Worm (Caenorhabditis elegans) whole organism, late embryonic: ENCODE data around the gene ska-3.

Experiments
- C08G9.2 ChIP-seq: sonication (generic microtip); optimal IDR thresholded peaks from 2 replicates; lab custom pipeline; 2016; ENCODE audit warnings: mild to moderate bottlenecking, missing genetic modification characterization, moderate library complexity, missing compliant biosample characterization
- C38D4.7 ChIP-seq: fragments of 200-800 bp; sonication (Bioruptor generic); optimal IDR thresholded peaks from 2 replicates; lab custom pipeline; 2018; ENCODE audit warnings: mild to moderate bottlenecking, missing genetic modification characterization, moderate library complexity, missing compliant biosample characterization
- F13H6.1 ChIP-seq: sonication (generic microtip); optimal IDR thresholded peaks from 2 replicates; lab custom pipeline; 2016; ENCODE audit warnings: missing genetic modification characterization, missing compliant biosample characterization
- K02D7.2 ChIP-seq: sonication (generic microtip); optimal IDR thresholded peaks from 2 replicates; lab custom pipeline; 2017; ENCODE audit warnings: mild to moderate bottlenecking, missing genetic modification characterization, missing compliant biosample characterization
- K09A11.1 ChIP-seq: sonication (generic microtip); optimal IDR thresholded peaks from 2 replicates; lab custom pipeline; 2017; ENCODE audit warnings: antibody characterized with exemption, mild to moderate bottlenecking, missing genetic modification characterization, missing compliant biosample characterization; ENCODE audit not compliant: insufficient read depth
- ahr-1 ChIP-seq: sonication (generic microtip); optimal IDR thresholded peaks from 2 replicates; lab custom pipeline; 2016; ENCODE audit warnings: missing genetic modification characterization, missing compliant biosample characterization
- ceh-14 ChIP-seq: sonication (generic microtip); optimal IDR thresholded peaks from 2 replicates; lab custom pipeline; 2016; ENCODE audit warnings: missing genotype, missing genetic modification characterization, missing compliant biosample characterization
- ceh-18 ChIP-seq: sonication (generic microtip); optimal IDR thresholded peaks from 2 replicates; lab custom pipeline; 2016; ENCODE audit warnings: missing genetic modification characterization, missing compliant biosample characterization
- ceh-19 ChIP-seq: fragments of 200-800 bp; sonication (Bioruptor generic); optimal IDR thresholded peaks from 2 replicates; lab custom pipeline; 2018; ENCODE audit warnings: mild to moderate bottlenecking, missing genetic modification characterization, missing compliant biosample characterization
- ceh-22 ChIP-seq: sonication (generic microtip); optimal IDR thresholded peaks from 2 replicates; lab custom pipeline; 2017; ENCODE audit warnings: missing biosample characterization, missing genetic modification characterization
- ceh-24 ChIP-seq: sonication (generic microtip); optimal IDR thresholded peaks from 2 replicates; lab custom pipeline; 2016; ENCODE audit warnings: mild to moderate bottlenecking, missing genetic modification characterization, missing compliant biosample characterization
- ceh-34 ChIP-seq: sonication (generic microtip); optimal IDR thresholded peaks from 2 replicates; lab custom pipeline; 2016; ENCODE audit warnings: mild to moderate bottlenecking, missing genetic modification characterization, missing compliant biosample characterization
- ceh-45 ChIP-seq: fragments of 200-800 bp; sonication (Bioruptor generic); IDR thresholded peaks from 2 replicates; pipeline ENCODE4 v1.3.6; 2022; ENCODE audit warnings: missing genetic modification reagents, missing genetic modification characterization, missing compliant biosample characterization
- ceh-48 ChIP-seq: sonication (generic microtip); optimal IDR thresholded peaks from 2 replicates; lab custom pipeline; 2016; ENCODE audit warnings: missing genetic modification characterization, inconsistent platforms, missing compliant biosample characterization
- ceh-6 ChIP-seq: fragments of 200-800 bp; sonication (Bioruptor generic); optimal IDR thresholded peaks from 2 replicates; lab custom pipeline; 2018; ENCODE audit warnings: mild to moderate bottlenecking, missing genetic modification characterization, missing compliant biosample characterization
- ceh-9 ChIP-seq: sonication (generic microtip); optimal IDR thresholded peaks from 2 replicates; lab custom pipeline; 2016; ENCODE audit warnings: mild to moderate bottlenecking, missing genetic modification characterization, inconsistent platforms, missing compliant biosample characterization
- che-1 ChIP-seq: sonication (generic microtip); optimal IDR thresholded peaks from 2 replicates; lab custom pipeline; 2016; ENCODE audit warnings: mild to moderate bottlenecking, missing genetic modification characterization, missing compliant biosample characterization
- dmd-4 ChIP-seq: sonication (generic microtip); optimal IDR thresholded peaks from 2 replicates; lab custom pipeline; 2016; ENCODE audit warnings: borderline replicate concordance, missing genetic modification characterization, missing compliant biosample characterization
- elt-4 ChIP-seq: sonication (generic microtip); optimal IDR thresholded peaks from 2 replicates; lab custom pipeline; 2016; ENCODE audit warnings: missing genetic modification characterization, missing compliant biosample characterization
- ets-4 ChIP-seq: sonication (generic microtip); optimal IDR thresholded peaks from 2 replicates; lab custom pipeline; 2016; ENCODE audit warnings: missing genetic modification characterization, missing compliant biosample characterization
- eyg-1 ChIP-seq: sonication (generic microtip); optimal IDR thresholded peaks from 2 replicates; lab custom pipeline; 2016; ENCODE audit warnings: missing genotype, missing genetic modification characterization, missing compliant biosample characterization
- fax-1 ChIP-seq: sonication (generic microtip); optimal IDR thresholded peaks from 2 replicates; lab custom pipeline; 2016; ENCODE audit warnings: missing genotype, missing genetic modification characterization, missing compliant biosample characterization
- fkh-6 ChIP-seq: sonication (generic microtip); optimal IDR thresholded peaks from 2 replicates; lab custom pipeline; 2016; ENCODE audit warnings: missing genetic modification characterization, missing compliant biosample characterization
- gmeb-2 ChIP-seq: sonication (generic microtip); optimal IDR thresholded peaks from 2 replicates; lab custom pipeline; 2016; ENCODE audit warnings: missing genetic modification characterization, inconsistent platforms, missing compliant biosample characterization
- hlh-13 ChIP-seq: fragments of 200-800 bp; sonication (Bioruptor generic); optimal IDR thresholded peaks from 2 replicates; lab custom pipeline; 2018; ENCODE audit warnings: mild to moderate bottlenecking, missing genetic modification characterization, missing compliant biosample characterization
- hlh-30 ChIP-seq: sonication (generic microtip); optimal IDR thresholded peaks from 2 replicates; lab custom pipeline; 2017; ENCODE audit warnings: antibody characterized with exemption, missing genetic modification characterization, missing compliant biosample characterization; ENCODE audit not compliant: insufficient read depth
- hlh-6 ChIP-seq: sonication (generic microtip); optimal IDR thresholded peaks from 2 replicates; lab custom pipeline; 2016; ENCODE audit warnings: missing genotype, missing genetic modification characterization, missing compliant biosample characterization
- hlh-8 ChIP-seq: sonication (generic microtip); optimal IDR thresholded peaks from 2 replicates; lab custom pipeline; 2016; ENCODE audit warnings: missing genotype, missing genetic modification characterization, missing compliant biosample characterization
- mec-3 ChIP-seq: sonication (generic microtip); optimal IDR thresholded peaks from 2 replicates; lab custom pipeline; 2016; ENCODE audit warnings: borderline replicate concordance, missing genetic modification characterization, missing compliant biosample characterization
- nhr-232 ChIP-seq: sonication (generic microtip); optimal IDR thresholded peaks from 2 replicates; lab custom pipeline; 2016; ENCODE audit warnings: missing genetic modification characterization, missing compliant biosample characterization
- npax-4 ChIP-seq: sonication (generic microtip); optimal IDR thresholded peaks from 2 replicates; lab custom pipeline; 2016; ENCODE audit warnings: missing genetic modification characterization, missing compliant biosample characterization
- pat-9 ChIP-seq: fragments of 200-800 bp; sonication (Bioruptor generic); optimal IDR thresholded peaks from 2 replicates; lab custom pipeline; 2018; ENCODE audit warnings: mild to moderate bottlenecking, missing genetic modification characterization, moderate library complexity, missing compliant biosample characterization
- pax-1 ChIP-seq: fragments of 150-350 bp; optimal IDR thresholded peaks from 2 replicates; lab custom pipeline; 2014; ENCODE audit warnings: missing biosample characterization, missing genetic modification characterization
- pha-2 ChIP-seq: sonication (generic microtip); optimal IDR thresholded peaks from 2 replicates; lab custom pipeline; 2017; ENCODE audit warnings: mild to moderate bottlenecking, missing genetic modification characterization, missing compliant biosample characterization
- pha-4 ChIP-seq: fragments of 150-350 bp; optimal IDR thresholded peaks from 2 replicates; lab custom pipeline; 2018; ENCODE audit warnings: missing biosample characterization, missing genetic modification reagents, missing genetic modification characterization
- pqm-1 ChIP-seq: sonication (generic microtip); optimal IDR thresholded peaks from 2 replicates; lab custom pipeline; 2016; ENCODE audit warnings: missing genetic modification characterization, missing compliant biosample characterization
- pros-1 ChIP-seq: fragments of 150-350 bp; optimal IDR thresholded peaks from 2 replicates; lab custom pipeline; 2014; ENCODE audit warnings: missing biosample characterization, missing genetic modification reagents, missing genetic modification characterization
- ref-2 ChIP-seq: sonication (generic microtip); optimal IDR thresholded peaks from 2 replicates; lab custom pipeline; 2016; ENCODE audit warnings: missing genetic modification characterization, missing compliant biosample characterization
- rnt-1 ChIP-seq: sonication (generic microtip); optimal IDR thresholded peaks from 2 replicates; lab custom pipeline; 2016; ENCODE audit warnings: missing genetic modification characterization, missing compliant biosample characterization
- sdc-2 ChIP-seq: sonication (generic microtip); optimal IDR thresholded peaks from 2 replicates; lab custom pipeline; 2016; ENCODE audit warnings: missing genotype, missing genetic modification characterization, missing compliant biosample characterization
- tbx-2 ChIP-seq: sonication (generic microtip); optimal IDR thresholded peaks from 2 replicates; lab custom pipeline; 2016; ENCODE audit warnings: missing genetic modification characterization, missing compliant biosample characterization
- ttx-3 ChIP-seq: sonication (generic microtip); optimal IDR thresholded peaks from 2 replicates; lab custom pipeline; 2016; ENCODE audit warnings: missing genetic modification reagents, missing genetic modification characterization, missing compliant biosample characterization
- unc-3 ChIP-seq, 2 experiments: fragments of 200-800 bp in 1 of 2; sonication (Bioruptor generic) in 1 of 2; sonication (generic microtip) in 1 of 2; conservative IDR thresholded peaks in 1 of 2; optimal IDR thresholded peaks in 1 of 2; 2 replicates each; pipeline versions ENCODE4 v1.3.6 to Lab custom; 2016 to 2022; ENCODE audit warnings: missing compliant biosample characterization in 2 of 2, missing genetic modification characterization in 2 of 2, missing genetic modification reagents in 1 of 2
- unc-42 ChIP-seq: sonication (generic microtip); optimal IDR thresholded peaks from 2 replicates; lab custom pipeline; 2016; ENCODE audit warnings: missing genotype, missing genetic modification characterization, missing compliant biosample characterization
- unc-86 ChIP-seq: sonication (generic microtip); optimal IDR thresholded peaks from 2 replicates; lab custom pipeline; 2016; ENCODE audit warnings: missing genetic modification characterization, missing compliant biosample characterization

ska-3 gene

DNA sequence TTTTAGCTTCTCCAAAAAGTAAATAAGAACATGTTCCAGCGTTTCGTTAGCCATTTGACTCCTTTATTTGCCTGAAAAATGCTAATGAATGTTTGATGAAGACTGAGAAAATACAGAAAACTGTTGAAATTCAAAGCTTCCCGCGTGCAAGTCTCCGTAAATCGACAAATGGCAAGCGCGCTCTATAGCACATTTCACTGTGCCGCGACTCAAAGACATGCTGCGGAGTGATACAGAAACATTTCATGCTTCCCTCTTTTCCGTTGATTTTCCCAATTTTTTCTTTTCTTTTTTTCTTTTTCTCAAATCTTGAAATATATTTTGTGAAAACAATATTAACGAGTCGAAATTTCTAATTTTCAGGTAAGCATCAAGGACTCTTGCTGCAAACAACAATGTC lies at the start of gene ska-3, which contains the start of gene rps-12 (continued):
- no peak for TF ChIP-seq ceh-45 (GFP tag; lab: Robert Waterston, UW)
- peak; percentile 87 for TF ChIP-seq rnt-1 (tag; lab: Kevin White, UChicago)
- TF ChIP-seq fkh-6 (tag; lab: Kevin White, UChicago): no peak
- TF ChIP-seq pha-2 (tag; lab: Kevin White, UChicago): peak; percentile 55
- no peak for TF ChIP-seq mec-3
- peak; percentile 6 for TF ChIP-seq ttx-3
- peak; percentile 94 for TF ChIP-seq tbx-2 (tag; lab: Kevin White, UChicago)
- peak; percentile 34 for TF ChIP-seq pqm-1 (tag; lab: Kevin White, UChicago)
- TF ChIP-seq ceh-6 (GFP tag; lab: Kevin White, UChicago): no peak
- TF ChIP-seq ref-2: peak; percentile 90
- no peak for TF ChIP-seq che-1 (tag; lab: Kevin White, UChicago)
- TF ChIP-seq ets-4: peak; percentile 95
- TF ChIP-seq gmeb-2 (tag; lab: Kevin White, UChicago): no peak
- no peak for TF ChIP-seq ceh-24 (tag; lab: Kevin White, UChicago)
- peak; percentile 93 for TF ChIP-seq pax-1 (tag; lab: Kevin White, UChicago)
- TF ChIP-seq pros-1 (tag; lab: Kevin White, UChicago): peak; percentile 74

DNA sequence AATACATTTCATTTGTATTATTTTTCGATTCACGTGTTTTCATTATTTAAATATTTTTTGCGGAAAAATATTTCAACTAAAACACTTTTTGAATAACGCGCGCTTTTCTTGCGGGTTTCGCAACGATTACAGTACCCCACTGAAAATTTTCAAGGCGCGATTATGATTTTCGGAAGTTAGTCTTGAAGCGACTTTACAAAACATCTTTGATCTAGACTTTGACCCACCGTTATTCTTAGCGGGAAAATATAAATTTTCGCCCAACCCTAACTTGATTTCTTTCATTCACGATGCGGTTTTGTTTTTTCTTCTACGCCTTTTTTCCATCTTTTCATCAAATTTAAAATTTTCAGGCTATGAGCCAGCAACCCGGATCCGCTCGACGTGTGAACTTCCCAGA lies 49.0 kb upstream of the ska-3 start, which contains the start of gene egg-1:
TSS of gene egg-1 (plus strand) at position 354 of the 400 bp plus-strand sequence.
- no peak for TF ChIP-seq eyg-1
- TF ChIP-seq pqm-1 (tag; lab: Kevin White, UChicago): no peak
- TF ChIP-seq C38D4.7 (GFP tag; lab: Kevin White, UChicago): no peak
- no peak for TF ChIP-seq gmeb-2 (tag; lab: Kevin White, UChicago)
- TF ChIP-seq ceh-9 (tag; lab: Kevin White, UChicago): no peak
- no peak for TF ChIP-seq nhr-232 (tag; lab: Kevin White, UChicago)
- TF ChIP-seq ceh-19 (GFP tag; lab: Kevin White, UChicago): no peak
- TF ChIP-seq sdc-2 (tag; lab: Kevin White, UChicago): no peak
- TF ChIP-seq ceh-22 (tag; lab: Kevin White, UChicago): no peak
- no peak for TF ChIP-seq K09A11.1 (tag; lab: Kevin White, UChicago)
- no peak for TF ChIP-seq hlh-30 (tag; lab: Kevin White, UChicago)
- TF ChIP-seq pat-9: no peak
- no peak for TF ChIP-seq fax-1 (tag; lab: Kevin White, UChicago)

DNA sequence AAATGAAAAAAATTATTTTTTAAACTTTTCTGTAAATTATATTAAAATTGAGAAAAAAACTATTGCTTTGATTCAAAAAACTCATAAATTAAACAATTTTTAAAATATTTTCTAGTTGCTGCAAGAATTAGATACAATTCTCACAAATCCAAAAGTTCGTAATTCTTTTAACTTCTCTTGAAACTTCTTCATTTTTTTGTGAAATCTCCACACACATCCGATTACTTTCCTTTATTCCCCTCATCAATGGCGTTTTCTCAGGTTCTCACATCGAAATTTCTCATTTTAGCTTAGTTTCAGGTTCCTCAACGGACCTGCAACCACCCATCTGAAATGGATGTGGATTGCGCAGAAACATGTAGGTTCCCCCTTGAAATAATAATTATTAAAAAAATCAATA lies 43.7 kb upstream of the ska-3 start, which contains the start of gene wrm-1:
TSS of gene wrm-1 (plus strand) at position 301 of the 400 bp plus-strand sequence.
- TF ChIP-seq F13H6.1 (no peak), hlh-8 (no peak), ceh-6 (GFP tag; lab: Kevin White, UChicago) (no peak), sdc-2 (tag; lab: Kevin White, UChicago) (no peak), unc-86 (tag; lab: Kevin White, UChicago) (no peak), hlh-6 (no peak), unc-42 (no peak), rnt-1 (tag; lab: Kevin White, UChicago) (no peak), K09A11.1 (tag; lab: Kevin White, UChicago) (no peak), unc-3 (GFP tag; conservative IDR thresholded peaks at IDR 0.05; lab: Robert Waterston, UW) (no peak), unc-3 (tag; optimal IDR thresholded peaks at IDR 0.05; lab: Kevin White, UChicago) (no peak), pha-4 (tag; lab: Kevin White, UChicago) (no peak), ceh-45 (GFP tag; lab: Robert Waterston, UW) (no peak)

DNA sequence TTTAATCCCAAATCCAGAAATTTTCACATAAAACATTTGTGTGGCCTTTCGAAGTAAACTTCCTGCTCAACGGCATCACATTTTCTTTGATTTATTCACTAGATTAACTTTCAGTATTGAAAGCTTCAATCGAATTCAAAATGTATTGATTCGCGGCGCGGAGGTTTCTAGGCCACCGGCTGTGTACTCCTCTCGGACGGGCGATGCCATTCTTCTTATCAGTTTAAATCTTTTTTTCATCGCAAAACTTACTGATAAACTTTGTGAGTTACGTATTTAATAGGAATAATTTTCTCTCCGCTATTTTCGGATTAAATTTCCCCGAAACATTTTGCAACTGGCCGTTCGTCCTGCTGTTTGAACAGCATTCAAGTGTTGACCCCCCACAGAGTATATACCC lies 43.1 kb upstream of the ska-3 start:
- TF ChIP-seq ceh-48 (tag; lab: Kevin White, UChicago) (peak; percentile 47), ceh-24 (tag; lab: Kevin White, UChicago) (no peak), elt-4 (tag; lab: Kevin White, UChicago) (no peak), ceh-34 (tag; lab: Kevin White, UChicago) (no peak), hlh-8 (peak; percentile 4), ahr-1 (tag; lab: Kevin White, UChicago) (no peak), C08G9.2 (tag; lab: Kevin White, UChicago) (peak; percentile 85), hlh-13 (GFP tag; lab: Kevin White, UChicago) (no peak), dmd-4 (no peak), K02D7.2 (tag; lab: Kevin White, UChicago) (no peak), unc-3 (GFP tag; conservative IDR thresholded peaks at IDR 0.05; lab: Robert Waterston, UW) (no peak), unc-3 (tag; optimal IDR thresholded peaks at IDR 0.05; lab: Kevin White, UChicago) (no peak), eyg-1 (no peak), sdc-2 (tag; lab: Kevin White, UChicago) (peak; percentile 16), K09A11.1 (tag; lab: Kevin White, UChicago) (no peak), hlh-30 (tag; lab: Kevin White, UChicago) (no peak), npax-4 (no peak), fkh-6 (tag; lab: Kevin White, UChicago) (no peak), pat-9 (no peak), tbx-2 (tag; lab: Kevin White, UChicago) (peak; percentile 8), ceh-14 (tag; lab: Kevin White, UChicago) (peak; percentile 23), ceh-18 (tag; lab: Kevin White, UChicago) (no peak)
